Worm (Caenorhabditis elegans) whole organism, mixed stage, embryonic: Measurements from ENCODE around the gene smc-5.

ENCODE experiments used
- blmp-1 ChIP-seq: fragments of 150-350 bp; optimal IDR thresholded peaks from 2 replicates; lab custom pipeline; 2014; ENCODE audit warnings: missing biosample characterization, missing genetic modification characterization
- ceh-83 ChIP-seq: fragments of 200-800 bp; sonication (Bioruptor generic); optimal IDR thresholded peaks from 2 replicates; lab custom pipeline; 2018; ENCODE audit warnings: mild to moderate bottlenecking, missing genetic modification characterization, missing compliant biosample characterization
- elt-3 ChIP-seq: fragments of 150-350 bp; optimal IDR thresholded peaks from 2 replicates; lab custom pipeline; 2014; ENCODE audit warnings: missing biosample characterization, missing genetic modification characterization
- mab-5 ChIP-seq: fragments of 150-350 bp; optimal IDR thresholded peaks from 2 replicates; lab custom pipeline; 2014; ENCODE audit warnings: missing biosample characterization, missing genetic modification characterization
- mep-1 ChIP-seq: fragments of 150-350 bp; optimal IDR thresholded peaks from 2 replicates; lab custom pipeline; 2017; ENCODE audit warnings: missing biosample characterization, missing genetic modification reagents, missing genetic modification characterization, inconsistent platforms
- nhr-237 ChIP-seq: fragments of 150-350 bp; optimal IDR thresholded peaks from 2 replicates; lab custom pipeline; 2014; ENCODE audit warnings: missing biosample characterization, missing genetic modification characterization
- nhr-28 ChIP-seq: fragments of 150-350 bp; optimal IDR thresholded peaks from 2 replicates; lab custom pipeline; 2014; ENCODE audit warnings: missing biosample characterization, missing genetic modification characterization
- pha-4 ChIP-seq: fragments of 150-350 bp; optimal IDR thresholded peaks from 2 replicates; lab custom pipeline; 2018; ENCODE audit warnings: missing biosample characterization, missing genetic modification reagents, missing genetic modification characterization
- snpc-4 ChIP-seq: fragments of 150-350 bp; optimal IDR thresholded peaks from 2 replicates; lab custom pipeline; 2014; ENCODE audit warnings: missing biosample characterization, missing genetic modification characterization
- tbx-8 ChIP-seq: fragments of 200-800 bp; sonication (Bioruptor generic); optimal IDR thresholded peaks from 2 replicates; lab custom pipeline; 2018; ENCODE audit warnings: mild to moderate bottlenecking, missing genetic modification characterization, moderate library complexity, missing compliant biosample characterization
- unc-120 ChIP-seq: sonication (generic microtip); optimal IDR thresholded peaks from 2 replicates; lab custom pipeline; 2017; ENCODE audit warnings: missing genetic modification characterization, missing compliant biosample characterization; ENCODE audit not compliant: poor library complexity, severe bottlenecking
- zip-8 ChIP-seq: fragments of 150-350 bp; optimal IDR thresholded peaks from 2 replicates; lab custom pipeline; 2014; ENCODE audit warnings: missing biosample characterization, missing genetic modification characterization
- ztf-11 ChIP-seq: fragments of 150-350 bp; optimal IDR thresholded peaks from 2 replicates; lab custom pipeline; 2014; ENCODE audit warnings: missing biosample characterization, missing genetic modification characterization

DNA sequence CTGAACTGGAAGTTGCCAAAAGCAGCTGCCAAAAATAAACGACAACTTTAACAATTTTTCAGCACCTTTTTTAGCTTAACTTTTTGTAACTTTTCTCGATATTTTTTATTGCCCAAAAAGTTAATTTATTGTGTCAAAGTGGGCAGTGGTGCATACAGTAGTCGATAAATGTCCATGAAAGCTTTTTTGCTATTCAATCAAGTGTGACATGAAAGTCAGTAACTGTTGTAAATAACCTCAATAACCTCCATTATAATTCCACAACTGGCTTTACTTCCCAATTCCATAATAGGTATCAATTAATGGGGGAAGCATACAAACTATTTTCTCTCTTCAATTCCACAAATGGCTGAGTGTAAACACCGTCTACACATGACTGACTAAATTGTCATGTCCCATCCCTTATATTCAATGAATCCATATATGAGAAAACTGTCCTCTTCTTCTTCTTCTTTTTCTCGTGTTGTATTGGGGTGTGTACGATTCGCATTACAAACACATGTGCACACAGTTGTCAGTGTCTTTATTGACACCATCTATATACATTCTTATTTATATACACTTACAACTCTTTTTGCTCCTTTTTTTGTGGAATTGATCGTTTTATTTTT is 13.6 kb upstream of the smc-5 start:
- no peak for TF ChIP-seq mab-5
- no peak for TF ChIP-seq snpc-4
- TF ChIP-seq tbx-8 (GFP tag; lab: Kevin White, UChicago): no peak
- TF ChIP-seq elt-3 (tag; lab: Kevin White, UChicago): no peak
- TF ChIP-seq pha-4 (tag; lab: Kevin White, UChicago): no peak
- no peak for TF ChIP-seq zip-8 (tag; lab: Kevin White, UChicago)
- TF ChIP-seq nhr-28 (tag; lab: Kevin White, UChicago): no peak
- no peak for TF ChIP-seq ceh-83 (GFP tag; lab: Kevin White, UChicago)
- no peak for TF ChIP-seq ztf-11 (tag; lab: Kevin White, UChicago)
- TF ChIP-seq mep-1 (tag; lab: Kevin White, UChicago): no peak
- no peak for TF ChIP-seq unc-120
- TF ChIP-seq blmp-1: no peak
- no peak for TF ChIP-seq nhr-237 (tag; lab: Kevin White, UChicago)
